Fruit fly (Drosophila melanogaster) whole organism, pupa: ENCODE measurements around the gene Pp2B-14D.

ENCODE experiments used
- CG15710 ChIP-seq: fragments of 200-800 bp; sonication (Bioruptor generic); optimal IDR thresholded peaks from 2 replicates; lab custom pipeline; 2018; ENCODE audit warnings: missing biosample characterization, mild to moderate bottlenecking, missing genetic modification characterization, moderate library complexity
- CG32121 ChIP-seq: fragments of 200-800 bp; sonication (Bioruptor generic); IDR thresholded peaks from 2 replicates; pipeline ENCODE4 v1.3.6; 2022; ENCODE audit warnings: missing biosample characterization, missing genetic modification characterization
- CG8159 ChIP-seq: fragments of 200-800 bp; sonication (Bioruptor generic); optimal IDR thresholded peaks from 3 replicates; lab custom pipeline; 2018; ENCODE audit warnings: missing biosample characterization, mild to moderate bottlenecking, missing genetic modification characterization, moderate library complexity
- EcR ChIP-seq: fragments of 200-800 bp; sonication (Bioruptor generic); optimal IDR thresholded peaks from 3 replicates; lab custom pipeline; 2019; ENCODE audit warnings: missing biosample characterization, missing genetic modification characterization, mild to moderate bottlenecking, moderate library complexity, missing genetic modification reagents
- Pif1A ChIP-seq: fragments of 200-800 bp; sonication (Bioruptor generic); optimal IDR thresholded peaks from 3 replicates; lab custom pipeline; 2016; ENCODE audit warnings: missing biosample characterization, missing genetic modification characterization
- Pif1B ChIP-seq: fragments of 200-800 bp; sonication (Bioruptor generic); optimal IDR thresholded peaks from 3 replicates; lab custom pipeline; 2016; ENCODE audit warnings: missing biosample characterization, missing genetic modification characterization
- fd96Ca ChIP-seq: fragments of 200-800 bp; sonication (Bioruptor generic); IDR thresholded peaks from 3 replicates; pipeline ENCODE4 v1.3.6; 2022; ENCODE audit warnings: missing biosample characterization, missing genetic modification characterization
- gl ChIP-seq: fragments of 200-800 bp; sonication (Bioruptor generic); optimal IDR thresholded peaks from 2 replicates; lab custom pipeline; 2018; ENCODE audit warnings: missing biosample characterization, mild to moderate bottlenecking, missing genetic modification characterization
- rn ChIP-seq: fragments of 200-800 bp; sonication (Bioruptor generic); IDR thresholded peaks from 2 replicates; pipeline ENCODE4 v1.3.6; 2022; ENCODE audit warnings: missing biosample characterization, missing genetic modification characterization

DNA sequence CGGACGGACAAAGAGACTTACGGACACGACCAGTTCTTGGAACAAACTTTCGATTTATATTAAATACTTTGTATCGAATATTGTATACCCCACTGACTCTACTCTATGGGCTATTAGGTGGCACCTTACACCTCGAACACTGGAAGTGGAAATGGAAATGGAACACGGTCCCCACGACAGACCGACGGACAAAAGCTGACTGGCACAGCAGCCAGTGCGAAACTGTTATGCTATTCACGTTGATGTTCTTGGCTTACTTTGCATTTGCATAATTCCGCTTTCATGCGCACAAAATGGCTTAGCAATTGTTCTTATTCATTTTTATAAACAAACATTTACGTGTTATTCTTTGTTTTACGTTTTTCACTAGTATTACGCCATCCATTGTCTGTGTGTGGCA is 14.3 kb upstream of the Pp2B-14D start:
- TF ChIP-seq gl (tag; lab: Kevin White, UChicago) (no peak), CG15710 (tag; lab: Kevin White, UChicago) (no peak), rn (no peak), fd96Ca (no peak), Pif1A (GFP tag; lab: Kevin White, UChicago) (no peak), CG32121 (no peak), CG8159 (tag; lab: Kevin White, UChicago) (no peak), EcR (GFP tag; lab: Kevin White, UChicago) (no peak), Pif1B (no peak)
